Worm (Caenorhabditis elegans) whole organism, L2 larva: ENCODE results near the gene Y62E10A.3.

Source experiments
- ceh-16 ChIP-seq: fragments of 150-350 bp; optimal IDR thresholded peaks from 2 replicates; lab custom pipeline; 2014; ENCODE audit warnings: missing biosample characterization, missing genetic modification characterization
- nhr-11 ChIP-seq: fragments of 150-350 bp; optimal IDR thresholded peaks from 2 replicates; lab custom pipeline; 2014; ENCODE audit warnings: missing biosample characterization, missing genetic modification characterization

DNA sequence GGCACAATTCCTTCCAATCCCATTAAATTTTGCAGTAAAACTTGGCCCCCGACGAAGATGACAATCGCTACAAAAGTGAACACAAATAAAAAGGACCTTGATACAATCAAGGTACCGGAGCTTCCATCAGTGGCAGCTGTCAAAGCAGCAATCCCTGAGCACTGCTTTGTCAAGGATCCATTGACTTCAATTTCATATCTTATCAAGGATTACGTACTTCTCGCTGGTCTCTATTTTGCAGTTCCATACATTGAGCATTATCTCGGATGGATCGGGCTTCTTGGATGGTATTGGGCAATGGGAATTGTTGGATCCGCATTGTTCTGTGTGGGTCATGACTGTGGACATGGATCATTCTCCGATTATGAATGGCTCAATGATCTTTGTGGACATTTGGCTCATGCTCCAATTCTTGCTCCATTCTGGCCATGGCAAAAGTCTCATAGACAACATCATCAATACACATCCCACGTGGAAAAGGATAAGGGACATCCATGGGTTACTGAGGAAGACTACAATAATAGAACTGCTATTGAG, 36.2 kb downstream of the Y62E10A.3 start, which contains the start of gene fat-2:
- TF ChIP-seq nhr-11 (tag; lab: Kevin White, UChicago) (no peak), ceh-16 (no peak)
